Fruit fly (Drosophila melanogaster) whole organism, pupa: ENCODE measurements around the gene CG7607.

Source experiments
- CG10348 ChIP-seq: fragments of 200-800 bp; sonication (Bioruptor generic); IDR thresholded peaks from 2 replicates; pipeline ENCODE4 v1.3.6; 2022; ENCODE audit warnings: missing biosample characterization, missing genetic modification characterization
- CG12605 ChIP-seq: fragments of 200-800 bp; sonication (Bioruptor generic); IDR thresholded peaks from 2 replicates; pipeline ENCODE4 v1.3.6; 2022; ENCODE audit warnings: missing biosample characterization, missing genetic modification characterization
- CG13204 ChIP-seq: fragments of 200-800 bp; sonication (Bioruptor generic); optimal IDR thresholded peaks from 2 replicates; lab custom pipeline; 2018; ENCODE audit warnings: missing biosample characterization, mild to moderate bottlenecking, missing genetic modification characterization, moderate library complexity
- CG14655 ChIP-seq: fragments of 200-800 bp; sonication (Bioruptor generic); optimal IDR thresholded peaks from 3 replicates; lab custom pipeline; 2017; ENCODE audit warnings: mild to moderate bottlenecking, missing biosample characterization, missing genetic modification reagents, missing genetic modification characterization
- CG15710 ChIP-seq: fragments of 200-800 bp; sonication (Bioruptor generic); optimal IDR thresholded peaks from 2 replicates; lab custom pipeline; 2018; ENCODE audit warnings: missing biosample characterization, mild to moderate bottlenecking, missing genetic modification characterization, moderate library complexity
- CG17806 ChIP-seq: fragments of 200-800 bp; sonication (Bioruptor generic); optimal IDR thresholded peaks from 2 replicates; lab custom pipeline; 2018; ENCODE audit warnings: missing biosample characterization, mild to moderate bottlenecking, missing genetic modification characterization, moderate library complexity
- CG32121 ChIP-seq: fragments of 200-800 bp; sonication (Bioruptor generic); IDR thresholded peaks from 2 replicates; pipeline ENCODE4 v1.3.6; 2022; ENCODE audit warnings: missing biosample characterization, missing genetic modification characterization
- CG34367 ChIP-seq: fragments of 200-800 bp; sonication (Bioruptor generic); optimal IDR thresholded peaks from 2 replicates; lab custom pipeline; 2018; ENCODE audit warnings: missing biosample characterization, mild to moderate bottlenecking, missing genetic modification characterization
- CG4496 ChIP-seq: fragments of 200-800 bp; sonication (Bioruptor generic); IDR thresholded peaks from 3 replicates; pipeline ENCODE4 v1.3.6; 2022; ENCODE audit warnings: missing biosample characterization, missing genetic modification characterization
- CG8159 ChIP-seq: fragments of 200-800 bp; sonication (Bioruptor generic); optimal IDR thresholded peaks from 3 replicates; lab custom pipeline; 2018; ENCODE audit warnings: missing biosample characterization, mild to moderate bottlenecking, missing genetic modification characterization, moderate library complexity
- CG8301 ChIP-seq: fragments of 200-800 bp; sonication (Bioruptor generic); optimal IDR thresholded peaks from 2 replicates; lab custom pipeline; 2018; ENCODE audit warnings: missing biosample characterization, mild to moderate bottlenecking, missing genetic modification characterization
- CG9948 ChIP-seq: fragments of 200-800 bp; sonication (Bioruptor generic); optimal IDR thresholded peaks from 2 replicates; lab custom pipeline; 2018; ENCODE audit warnings: missing biosample characterization, mild to moderate bottlenecking, missing genetic modification characterization, moderate library complexity
- D1 ChIP-seq: fragments of 200-800 bp; sonication (Bioruptor generic); optimal IDR thresholded peaks from 2 replicates; lab custom pipeline; 2018; ENCODE audit warnings: missing biosample characterization, mild to moderate bottlenecking, missing genetic modification characterization, moderate library complexity
- EcR ChIP-seq: fragments of 200-800 bp; sonication (Bioruptor generic); optimal IDR thresholded peaks from 3 replicates; lab custom pipeline; 2019; ENCODE audit warnings: missing biosample characterization, missing genetic modification characterization, mild to moderate bottlenecking, moderate library complexity, missing genetic modification reagents
- Ets98B ChIP-seq: fragments of 200-800 bp; sonication (Bioruptor generic); IDR thresholded peaks from 2 replicates; pipeline ENCODE4 v1.3.6; 2022; ENCODE audit warnings: missing biosample characterization, missing genetic modification characterization
- Pif1A ChIP-seq: fragments of 200-800 bp; sonication (Bioruptor generic); optimal IDR thresholded peaks from 3 replicates; lab custom pipeline; 2016; ENCODE audit warnings: missing biosample characterization, missing genetic modification characterization
- Pif1B ChIP-seq: fragments of 200-800 bp; sonication (Bioruptor generic); optimal IDR thresholded peaks from 3 replicates; lab custom pipeline; 2016; ENCODE audit warnings: missing biosample characterization, missing genetic modification characterization
- Snoo ChIP-seq: fragments of 200-800 bp; sonication (Bioruptor generic); optimal IDR thresholded peaks from 3 replicates; lab custom pipeline; 2017; ENCODE audit warnings: missing biosample characterization, mild to moderate bottlenecking, missing genetic modification characterization, inconsistent platforms
- fd96Ca ChIP-seq: fragments of 200-800 bp; sonication (Bioruptor generic); IDR thresholded peaks from 3 replicates; pipeline ENCODE4 v1.3.6; 2022; ENCODE audit warnings: missing biosample characterization, missing genetic modification characterization
- gl ChIP-seq: fragments of 200-800 bp; sonication (Bioruptor generic); optimal IDR thresholded peaks from 2 replicates; lab custom pipeline; 2018; ENCODE audit warnings: missing biosample characterization, mild to moderate bottlenecking, missing genetic modification characterization
- rn ChIP-seq: fragments of 200-800 bp; sonication (Bioruptor generic); IDR thresholded peaks from 2 replicates; pipeline ENCODE4 v1.3.6; 2022; ENCODE audit warnings: missing biosample characterization, missing genetic modification characterization

CG7607 gene

dm6 chr3L:11215244-11216121, 16.1 kb downstream of the CG7607 start:
- TF ChIP-seq Pif1B (GFP tag; lab: Kevin White, UChicago) (peak; percentile 93), CG4496 (GFP tag; lab: Robert Waterston, UW) (peak; percentile 98), CG9948 (peak; percentile 79), CG12605 (GFP tag; lab: Robert Waterston, UW) (peak; percentile 97), CG8159 (tag; lab: Kevin White, UChicago) (peak; percentile 91), rn (GFP tag; lab: Robert Waterston, UW) (peak; percentile 88), Pif1A (GFP tag; lab: Kevin White, UChicago) (peak; percentile 97), gl (tag; lab: Kevin White, UChicago) (peak; percentile 60), CG17806 (tag; lab: Kevin White, UChicago) (peak; percentile 83), Ets98B (GFP tag; lab: Robert Waterston, UW) (peak; percentile 98), CG14655 (GFP tag; lab: Kevin White, UChicago) (peak; percentile 91), CG34367 (tag; lab: Kevin White, UChicago) (peak; percentile 82), CG8301 (tag; lab: Kevin White, UChicago) (peak; percentile 91), CG32121 (GFP tag; lab: Robert Waterston, UW) (peak; percentile 97), D1 (tag; lab: Kevin White, UChicago) (peak; percentile 41), CG13204 (GFP tag; lab: Kevin White, UChicago) (peak; percentile 10), EcR (peak; percentile 73), fd96Ca (GFP tag; lab: Robert Waterston, UW) (peak; percentile 98), Snoo (tag; lab: Kevin White, UChicago) (peak; percentile 90), CG10348 (GFP tag; lab: Robert Waterston, UW) (peak; percentile 25; the same call in 1 of the 2 replicates), CG15710 (tag; lab: Kevin White, UChicago) (peak; percentile 90)

dm6 chr3L:11216219-11216618, 16.8 kb downstream of the CG7607 start:
- TF ChIP-seq CG32121 (GFP tag; lab: Robert Waterston, UW) = no peak
- no peak for TF ChIP-seq CG14655 (GFP tag; lab: Kevin White, UChicago)
- no peak for TF ChIP-seq Pif1A (GFP tag; lab: Kevin White, UChicago)
- TF ChIP-seq CG15710 (tag; lab: Kevin White, UChicago) = no peak
- TF ChIP-seq CG10348 (GFP tag; lab: Robert Waterston, UW) = no peak
- TF ChIP-seq CG12605 (GFP tag; lab: Robert Waterston, UW) = no peak
- no peak for TF ChIP-seq Ets98B (GFP tag; lab: Robert Waterston, UW)
- no peak for TF ChIP-seq CG17806 (tag; lab: Kevin White, UChicago)
- TF ChIP-seq CG4496 (GFP tag; lab: Robert Waterston, UW) = no peak
- TF ChIP-seq CG34367 (tag; lab: Kevin White, UChicago) = no peak
- no peak for TF ChIP-seq Pif1B (GFP tag; lab: Kevin White, UChicago)
- TF ChIP-seq EcR = no peak
- TF ChIP-seq D1 (tag; lab: Kevin White, UChicago) = no peak

dm6 chr3L:11217893-11218292, 18.5 kb downstream of the CG7607 start:
- TF ChIP-seq Snoo (tag; lab: Kevin White, UChicago) = no peak
- TF ChIP-seq Ets98B (GFP tag; lab: Robert Waterston, UW) = peak; percentile 18; the same call in 1 of the 2 replicates
- no peak for TF ChIP-seq CG10348 (GFP tag; lab: Robert Waterston, UW)
- no peak for TF ChIP-seq CG9948
- peak; percentile 69; the same call in 2 of the 3 replicates for TF ChIP-seq CG4496 (GFP tag; lab: Robert Waterston, UW)
- TF ChIP-seq fd96Ca (GFP tag; lab: Robert Waterston, UW) = peak; percentile 62; the same call in 1 of the 3 replicates
- peak; percentile 14 for TF ChIP-seq EcR

dm6 chr3L:11218892-11219291, 19.5 kb downstream of the CG7607 start:
- TF ChIP-seq EcR = no peak
- no peak for TF ChIP-seq CG4496 (GFP tag; lab: Robert Waterston, UW)
- no peak for TF ChIP-seq D1 (tag; lab: Kevin White, UChicago)
- no peak for TF ChIP-seq rn (GFP tag; lab: Robert Waterston, UW)
- no peak for TF ChIP-seq CG8301 (tag; lab: Kevin White, UChicago)
- no peak for TF ChIP-seq Pif1A (GFP tag; lab: Kevin White, UChicago)
- no peak for TF ChIP-seq CG10348 (GFP tag; lab: Robert Waterston, UW)
- no peak for TF ChIP-seq CG34367 (tag; lab: Kevin White, UChicago)
- TF ChIP-seq CG17806 (tag; lab: Kevin White, UChicago) = no peak
- TF ChIP-seq CG14655 (GFP tag; lab: Kevin White, UChicago) = no peak
- TF ChIP-seq Ets98B (GFP tag; lab: Robert Waterston, UW) = no peak
- TF ChIP-seq Pif1B (GFP tag; lab: Kevin White, UChicago) = no peak
- no peak for TF ChIP-seq CG32121 (GFP tag; lab: Robert Waterston, UW)
- TF ChIP-seq Snoo (tag; lab: Kevin White, UChicago) = no peak
- no peak for TF ChIP-seq CG15710 (tag; lab: Kevin White, UChicago)
- TF ChIP-seq fd96Ca (GFP tag; lab: Robert Waterston, UW) = no peak
- no peak for TF ChIP-seq CG8159 (tag; lab: Kevin White, UChicago)
- TF ChIP-seq, all 21 proteins: peak for 0

- no peak for TF ChIP-seq CG34367 (tag; lab: Kevin White, UChicago)
Measured at dm6 chr3L:11224651-11225050, 25.2 kb downstream of the CG7607 start.
